Fruit fly (Drosophila melanogaster): ENCODE data around the gene CG13711.

CG13711 gene

DNA sequence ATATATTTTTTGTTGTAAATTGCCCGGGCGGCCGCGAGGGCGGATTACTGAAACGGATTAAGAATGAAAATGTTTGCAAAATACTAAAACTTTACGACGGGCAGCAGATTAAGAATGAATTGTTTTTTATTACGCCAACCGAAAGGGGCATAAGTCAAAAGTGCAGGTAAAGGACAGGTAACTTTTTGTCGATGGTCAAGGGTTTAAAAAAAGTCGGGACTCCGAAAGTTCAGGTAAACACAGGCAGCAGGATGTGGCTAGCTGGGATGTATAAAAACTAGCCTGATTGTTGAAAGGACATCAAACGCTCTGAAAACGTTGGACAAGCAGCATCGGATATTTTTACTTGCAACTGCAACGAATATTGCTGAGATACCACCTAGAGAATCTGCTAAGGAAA lies at the start of gene CG13711:
TSS of gene CG13711 (plus strand) at position 301 of the 400 bp plus-strand sequence.
- TF ChIP-seq CG17801 (GFP tag; optimal IDR thresholded peaks at IDR 0.05; ENCODE audit: partially characterized antibody): no peak

DNA sequence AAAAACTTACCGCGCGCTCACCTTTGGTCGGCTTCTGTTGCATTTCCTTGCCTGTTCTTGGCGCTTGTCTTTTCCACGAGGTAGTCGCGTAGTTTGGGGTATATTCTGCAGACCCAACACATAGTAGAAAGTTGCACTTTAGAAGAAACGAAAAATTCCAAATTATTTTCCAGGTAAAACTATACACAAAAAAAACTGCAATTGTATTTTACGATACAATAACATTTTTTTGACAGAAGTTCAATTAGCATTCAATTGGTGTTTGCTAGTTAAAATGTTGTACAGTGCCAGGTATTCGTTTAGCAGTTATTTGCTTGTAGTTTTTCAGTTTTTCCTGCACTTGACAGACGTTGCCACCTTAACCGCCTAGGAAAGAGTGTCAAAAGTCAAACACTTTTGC lies 49.1 kb upstream of the CG13711 start:
- TF ChIP-seq CG17801 (GFP tag; optimal IDR thresholded peaks at IDR 0.05; ENCODE audit: partially characterized antibody): no peak

DNA sequence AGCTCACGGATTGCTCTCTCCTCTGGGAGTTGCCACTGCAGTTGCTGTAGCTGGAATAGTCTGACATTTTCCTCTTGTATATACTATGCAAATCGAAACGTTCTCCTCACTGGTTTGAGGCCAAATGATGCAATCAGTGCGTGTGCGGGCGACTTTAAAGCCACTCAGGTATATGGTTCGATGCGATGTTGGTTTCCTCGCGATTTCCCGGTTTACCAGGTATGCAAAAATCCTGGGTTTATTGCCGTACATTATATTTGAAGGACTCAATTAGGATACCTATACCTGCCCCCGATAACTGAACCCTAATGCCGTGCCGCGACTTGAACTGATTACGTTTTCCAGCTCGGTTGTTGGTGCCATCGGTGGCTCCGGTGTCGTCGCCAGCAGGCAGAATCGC lies 47.9 kb upstream of the CG13711 start, which contains the start of gene CG13712:
TSS of gene CG13712 (minus strand) at position 101 of the 400 bp plus-strand sequence.
- no peak for TF ChIP-seq CG17801 (GFP tag; optimal IDR thresholded peaks at IDR 0.05; ENCODE audit: partially characterized antibody)

DNA sequence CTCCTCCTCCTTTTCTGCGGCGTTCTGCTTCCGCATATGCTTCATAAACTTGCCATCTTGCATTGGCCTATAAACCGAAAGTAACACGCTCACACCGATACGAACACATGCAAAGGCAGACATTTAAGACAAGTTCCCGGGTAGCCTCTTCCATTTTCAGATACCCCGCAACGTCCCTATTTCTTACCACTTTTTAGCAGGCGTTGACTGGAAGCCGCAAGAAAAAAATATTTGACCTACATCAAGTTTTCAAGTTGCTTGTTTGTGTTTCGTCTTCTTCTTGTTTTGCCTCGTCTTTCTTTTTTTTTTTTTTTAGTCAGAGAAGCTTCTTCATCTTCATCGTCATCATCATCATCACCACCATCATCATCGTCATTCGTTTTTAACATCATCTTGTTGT lies 37.9 kb upstream of the CG13711 start:
- no peak for TF ChIP-seq CG17801 (GFP tag; optimal IDR thresholded peaks at IDR 0.05; ENCODE audit: partially characterized antibody)

dm6 chr3L:4720510-4721157 lies 37.0 kb upstream of the CG13711 start:
- TF ChIP-seq CG17801 (GFP tag; optimal IDR thresholded peaks at IDR 0.05; ENCODE audit: partially characterized antibody): no peak

DNA sequence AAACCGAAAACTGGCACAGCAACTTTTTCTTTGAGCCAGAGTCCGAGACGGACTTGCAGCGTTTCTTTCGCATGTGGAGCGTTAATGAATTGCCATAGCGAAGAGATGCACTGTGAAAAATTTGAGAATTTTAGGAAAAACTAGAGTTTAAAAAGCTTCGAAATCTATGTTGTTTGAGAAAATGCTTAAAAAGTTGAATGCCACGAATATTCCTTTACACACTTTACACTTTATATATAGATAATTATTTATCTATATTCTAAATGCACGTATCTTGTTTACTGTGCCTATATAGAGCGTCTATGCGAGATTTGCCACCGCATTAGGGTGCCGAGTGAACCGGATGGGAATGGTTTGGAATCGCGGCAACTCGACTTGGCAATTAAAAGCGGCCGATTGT lies 35.8 kb upstream of the CG13711 start:
- TF ChIP-seq CG17801 (GFP tag; optimal IDR thresholded peaks at IDR 0.05; ENCODE audit: partially characterized antibody): no peak

DNA sequence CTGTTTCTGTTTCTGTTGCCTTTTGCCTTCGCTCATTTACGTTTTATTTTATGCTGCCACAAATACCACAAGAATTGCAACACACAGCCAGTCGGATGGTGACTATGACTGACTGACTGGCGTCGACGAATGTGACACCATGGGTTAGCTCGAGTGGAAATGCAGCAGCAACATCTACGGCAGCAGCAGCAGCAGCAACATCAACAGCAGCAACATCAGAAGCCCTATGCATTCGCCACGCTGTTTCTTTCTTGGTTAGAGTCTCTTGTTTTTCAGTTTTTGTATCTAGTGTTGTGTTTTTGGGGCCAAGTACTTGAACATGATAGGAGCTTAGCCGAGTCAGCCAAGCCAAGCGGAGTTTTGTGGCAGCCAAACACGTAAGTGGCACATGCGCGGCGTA lies 27.9 kb upstream of the CG13711 start:
- no peak for TF ChIP-seq CG17801 (GFP tag; optimal IDR thresholded peaks at IDR 0.05; ENCODE audit: partially characterized antibody)

dm6 chr3L:4731687-4732086 lies 26.0 kb upstream of the CG13711 start:
- no peak for TF ChIP-seq CG17801 (GFP tag; optimal IDR thresholded peaks at IDR 0.05; ENCODE audit: partially characterized antibody)

- TF ChIP-seq CG17801 (GFP tag; optimal IDR thresholded peaks at IDR 0.05; ENCODE audit: partially characterized antibody): no peak
Observed at dm6 chr3L:4736643-4737042, 21.0 kb upstream of the CG13711 start.

dm6 chr3L:4745143-4745542 lies 12.5 kb upstream of the CG13711 start:
- TF ChIP-seq CG17801 (GFP tag; optimal IDR thresholded peaks at IDR 0.05; ENCODE audit: partially characterized antibody): no peak

- no peak for TF ChIP-seq CG17801 (GFP tag; optimal IDR thresholded peaks at IDR 0.05; ENCODE audit: partially characterized antibody)
Observed at dm6 chr3L:4747119-4747851, 10.4 kb upstream of the CG13711 start.

dm6 chr3L:4748053-4748452 lies 9.6 kb upstream of the CG13711 start:
- TF ChIP-seq CG17801 (GFP tag; optimal IDR thresholded peaks at IDR 0.05; ENCODE audit: partially characterized antibody): no peak

dm6 chr3L:4749126-4749525 lies 8.6 kb upstream of the CG13711 start:
- TF ChIP-seq CG17801 (GFP tag; optimal IDR thresholded peaks at IDR 0.05; ENCODE audit: partially characterized antibody): no peak

dm6 chr3L:4750754-4751153 lies 6.9 kb upstream of the CG13711 start:
- TF ChIP-seq CG17801 (GFP tag; optimal IDR thresholded peaks at IDR 0.05; ENCODE audit: partially characterized antibody): no peak

DNA sequence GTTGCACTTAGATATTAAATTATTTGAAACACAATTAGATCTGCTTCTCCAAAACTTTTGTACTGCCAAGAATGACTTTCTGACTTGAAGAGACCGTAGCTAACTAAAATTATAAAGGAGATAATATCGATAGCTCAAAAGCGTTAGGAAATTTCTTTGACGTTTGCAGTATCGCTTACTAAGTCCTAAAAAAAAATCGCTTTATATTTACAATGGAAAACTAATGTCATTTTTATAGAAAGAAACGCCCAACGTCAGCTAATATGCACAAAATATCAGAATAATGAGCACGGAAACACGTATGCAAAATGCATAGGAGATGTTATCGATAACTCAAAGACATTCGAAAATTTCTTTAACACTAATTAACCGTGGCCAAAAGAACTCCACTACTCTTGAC lies 4.0 kb upstream of the CG13711 start, which contains the start of gene CG12493:
TSS of gene CG12493 (minus strand) at position 101 of the 400 bp plus-strand sequence.
- no peak for TF ChIP-seq CG17801 (GFP tag; optimal IDR thresholded peaks at IDR 0.05; ENCODE audit: partially characterized antibody)

DNA sequence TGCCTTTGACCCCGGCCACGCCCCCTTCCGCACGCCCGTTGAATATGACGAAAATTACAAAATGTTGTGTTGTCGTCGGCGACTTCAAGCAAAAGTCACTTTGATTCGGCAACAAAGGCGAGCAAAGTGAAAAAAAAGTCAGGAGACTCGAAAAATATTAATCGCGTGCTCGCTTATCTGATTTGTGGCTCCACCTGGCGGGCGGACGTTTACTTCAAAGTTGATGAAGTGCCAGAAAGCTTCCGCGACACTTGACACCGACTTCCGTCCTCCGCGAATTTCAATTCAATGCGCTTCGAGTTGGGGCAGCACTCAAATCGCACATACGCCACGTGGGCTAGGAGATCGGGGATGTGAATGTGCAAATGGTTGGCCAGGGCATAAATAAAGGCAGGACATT lies 18.7 kb downstream of the CG13711 start:
- no peak for TF ChIP-seq CG17801 (GFP tag; optimal IDR thresholded peaks at IDR 0.05; ENCODE audit: partially characterized antibody)

Data from ovary, adult (tissue).